Worm (Caenorhabditis elegans) whole organism, L4 larva: ENCODE data around the gene ubc-1.

Source experiments
- F10B5.3 ChIP-seq: sonication (generic microtip); optimal IDR thresholded peaks from 2 replicates; lab custom pipeline; 2016; ENCODE audit warnings: mild to moderate bottlenecking, missing genetic modification characterization, missing compliant biosample characterization
- F44E2.7 ChIP-seq: fragments of 200-800 bp; sonication (Bioruptor generic); IDR thresholded peaks from 2 replicates; pipeline ENCODE4 v2.1.2; 2022; ENCODE audit warnings: missing genetic modification characterization, missing compliant biosample characterization
- egl-27 ChIP-seq: sonication (generic microtip); optimal IDR thresholded peaks from 3 replicates; lab custom pipeline; 2017; ENCODE audit warnings: missing biosample characterization, missing genetic modification reagents, missing genetic modification characterization
- fos-1 ChIP-seq: fragments of 150-350 bp; optimal IDR thresholded peaks from 2 replicates; lab custom pipeline; 2014; ENCODE audit warnings: missing biosample characterization, missing genetic modification characterization
- jun-1 ChIP-seq: fragments of 150-350 bp; optimal IDR thresholded peaks from 2 replicates; lab custom pipeline; 2014; ENCODE audit warnings: missing biosample characterization, missing genetic modification reagents, missing genetic modification characterization
- lin-39 ChIP-seq: fragments of 150-350 bp; optimal IDR thresholded peaks from 2 replicates; lab custom pipeline; 2014; ENCODE audit warnings: missing biosample characterization, missing genetic modification reagents, missing genetic modification characterization
- mdt-29 ChIP-seq: fragments of 200-800 bp; sonication (Bioruptor generic); IDR thresholded peaks from 2 replicates; pipeline ENCODE4 v1.3.6; 2022; ENCODE audit warnings: missing genetic modification reagents, missing genetic modification characterization, missing compliant biosample characterization
- nhr-10 ChIP-seq: fragments of 150-350 bp; optimal IDR thresholded peaks from 2 replicates; lab custom pipeline; 2014; ENCODE audit warnings: missing biosample characterization, missing genetic modification characterization
- pha-4 ChIP-seq, 2 experiments: fragments of 150-350 bp in 1 of 2; fragments of 200-800 bp in 1 of 2; sonication (Bioruptor generic) in 1 of 2; IDR thresholded peaks in 1 of 2; optimal IDR thresholded peaks in 1 of 2; 2 replicates each; pipeline versions ENCODE4 v1.3.6 to Lab custom; 2014 to 2022; ENCODE audit warnings: missing genetic modification characterization in 2 of 2, missing genetic modification reagents in 2 of 2, missing biosample characterization in 1 of 2, missing compliant biosample characterization in 1 of 2
- pqm-1 ChIP-seq: sonication (generic microtip); optimal IDR thresholded peaks from 2 replicates; lab custom pipeline; 2017; ENCODE audit warnings: missing biosample characterization, missing genetic modification characterization
- snpc-4 ChIP-seq: fragments of 150-350 bp; optimal IDR thresholded peaks from 2 replicates; lab custom pipeline; 2014; ENCODE audit warnings: missing biosample characterization, missing genetic modification characterization
- zag-1 ChIP-seq: fragments of 150-350 bp; optimal IDR thresholded peaks from 2 replicates; lab custom pipeline; 2014; ENCODE audit warnings: missing biosample characterization, missing genetic modification characterization

ce11 chrIV:4067336-4067735 lies 35.5 kb upstream of the ubc-1 start:
- no peak for TF ChIP-seq jun-1
- TF ChIP-seq fos-1 (tag; lab: Kevin White, UChicago): no peak
- no peak for TF ChIP-seq F44E2.7 (GFP tag; lab: Robert Waterston, UW)
- no peak for TF ChIP-seq lin-39
- no peak for TF ChIP-seq pha-4 (GFP tag; IDR thresholded peaks at IDR 0.05; lab: Robert Waterston, UW)
- TF ChIP-seq pha-4 (tag; optimal IDR thresholded peaks at IDR 0.05; lab: Kevin White, UChicago): no peak
- no peak for TF ChIP-seq nhr-10 (tag; lab: Kevin White, UChicago)
- TF ChIP-seq pqm-1 (tag; lab: Kevin White, UChicago): no peak
- TF ChIP-seq mdt-29 (GFP tag; lab: Robert Waterston, UW): no peak
- TF ChIP-seq snpc-4: no peak
- no peak for TF ChIP-seq F10B5.3 (tag; lab: Kevin White, UChicago)
- no peak for TF ChIP-seq egl-27 (tag; lab: Kevin White, UChicago)
- TF ChIP-seq zag-1 (tag; lab: Kevin White, UChicago): no peak
